Fruit fly (Drosophila melanogaster) whole organism, wandering third instar larva: Measurements from ENCODE around the gene Ets98B.

Experiments used
- Abd-B ChIP-seq: fragments of >200 bp; optimal IDR thresholded peaks from 2 replicates; lab custom pipeline; 2017; ENCODE audit warnings: missing biosample characterization, missing genetic modification characterization
- CG32264 ChIP-seq: fragments of 200-800 bp; sonication (Bioruptor generic); optimal IDR thresholded peaks from 2 replicates; lab custom pipeline; 2016; ENCODE audit warnings: missing biosample characterization, missing genetic modification characterization
- CrebA ChIP-seq: fragments of 200-800 bp; sonication (Bioruptor generic); optimal IDR thresholded peaks from 2 replicates; lab custom pipeline; 2016; ENCODE audit warnings: missing biosample characterization, mild to moderate bottlenecking, missing genetic modification characterization, borderline replicate concordance
- Dfd ChIP-seq: fragments of >200 bp; optimal IDR thresholded peaks from 2 replicates; lab custom pipeline; 2017; ENCODE audit warnings: missing biosample characterization, missing genetic modification characterization
- Dif ChIP-seq: fragments of 200-275, 200-300 bp; sonication (Bioruptor generic); optimal IDR thresholded peaks from 2 replicates; lab custom pipeline; 2018; ENCODE audit warnings: missing biosample characterization, missing genetic modification characterization; ENCODE audit not compliant: partially characterized antibody
- Hnf4 ChIP-seq: fragments of 200-800 bp; sonication (Bioruptor generic); optimal IDR thresholded peaks from 2 replicates; lab custom pipeline; 2016; ENCODE audit warnings: missing biosample characterization, mild to moderate bottlenecking, missing genetic modification characterization
- Hr83 ChIP-seq: fragments of 200-300 bp; sonication (Bioruptor generic); optimal IDR thresholded peaks from 2 replicates; lab custom pipeline; 2016; ENCODE audit warnings: missing biosample characterization, mild to moderate bottlenecking, missing genetic modification characterization, moderate library complexity; ENCODE audit not compliant: poor library complexity, severe bottlenecking
- Jra ChIP-seq: sonication (Bioruptor generic); optimal IDR thresholded peaks from 2 replicates; lab custom pipeline; 2016; ENCODE audit warnings: missing biosample characterization, missing genetic modification characterization
- Myc ChIP-seq: fragments of >200 bp; optimal IDR thresholded peaks from 2 replicates; lab custom pipeline; 2017
- N ChIP-seq: fragments of >200 bp; optimal IDR thresholded peaks from 2 replicates; lab custom pipeline; 2018; ENCODE audit warnings: missing biosample characterization, missing external identifiers, missing genetic modification characterization
- OdsH ChIP-seq: fragments of 200-800 bp; sonication (Bioruptor generic); optimal IDR thresholded peaks from 2 replicates; lab custom pipeline; 2016; ENCODE audit warnings: missing biosample characterization, mild to moderate bottlenecking, missing genetic modification characterization
- Rel ChIP-seq, 2 experiments: fragments of 200-800 bp; sonication (Bioruptor generic) in 1 of 2; optimal IDR thresholded peaks; 2 replicates in 1 of 2; 3 replicates in 1 of 2; lab custom pipeline; 2016 to 2019; ENCODE audit warnings: mild to moderate bottlenecking in 2 of 2, missing biosample characterization in 2 of 2, missing genetic modification characterization in 2 of 2, moderate library complexity in 1 of 2
- Sp1 ChIP-seq: fragments of 200-800 bp; sonication (Bioruptor generic); optimal IDR thresholded peaks from 3 replicates; lab custom pipeline; 2019; ENCODE audit warnings: missing biosample characterization, mild to moderate bottlenecking, missing genetic modification characterization, moderate library complexity
- Vsx2 ChIP-seq: fragments of 200-300, 225-300 bp; sonication (Bioruptor generic); optimal IDR thresholded peaks from 2 replicates; lab custom pipeline; 2018; ENCODE audit warnings: missing biosample characterization, missing genetic modification characterization; ENCODE audit not compliant: partially characterized antibody
- br ChIP-seq: fragments of 200-800 bp; sonication (Bioruptor generic); optimal IDR thresholded peaks from 2 replicates; lab custom pipeline; 2016; ENCODE audit warnings: missing biosample characterization, missing genetic modification characterization
- brk ChIP-seq: fragments of 200-800 bp; sonication (Bioruptor generic); optimal IDR thresholded peaks from 2 replicates; lab custom pipeline; 2016; ENCODE audit warnings: missing biosample characterization, mild to moderate bottlenecking, missing genetic modification characterization
- dl ChIP-seq, 2 experiments: fragments of 175-275, 200-275 bp in 1 of 2; fragments of 200-275 bp in 1 of 2; sonication (Bioruptor generic); optimal IDR thresholded peaks; lab custom pipeline; 2018; ENCODE audit warnings: mild to moderate bottlenecking in 2 of 2, missing biosample characterization in 2 of 2, missing genetic modification characterization in 2 of 2, moderate library complexity in 2 of 2; ENCODE audit not compliant: partially characterized antibody in 2 of 2, insufficient read depth in 1 of 2
- dmrt93B ChIP-seq: fragments of 200-800 bp; sonication (Bioruptor generic); optimal IDR thresholded peaks from 2 replicates; lab custom pipeline; 2018; ENCODE audit warnings: missing biosample characterization, mild to moderate bottlenecking, missing genetic modification characterization
- ey ChIP-seq: fragments of 200-800 bp; sonication (Bioruptor generic); optimal IDR thresholded peaks from 2 replicates; lab custom pipeline; 2016; ENCODE audit warnings: missing biosample characterization, missing genetic modification characterization
- foxo ChIP-seq, 2 experiments: fragments of 200-800 bp; sonication (Bioruptor generic); optimal IDR thresholded peaks; 2 replicates in 1 of 2; 3 replicates in 1 of 2; lab custom pipeline; 2016 to 2017; ENCODE audit warnings: missing biosample characterization in 2 of 2, missing genetic modification characterization in 2 of 2
- fru ChIP-seq: fragments of 200-800 bp; sonication (Bioruptor generic); optimal IDR thresholded peaks from 3 replicates; lab custom pipeline; 2016; ENCODE audit warnings: missing biosample characterization, mild to moderate bottlenecking, missing genetic modification characterization
- h ChIP-seq: fragments of 200-800 bp; sonication (Bioruptor generic); optimal IDR thresholded peaks from 3 replicates; lab custom pipeline; 2016; ENCODE audit warnings: missing biosample characterization, mild to moderate bottlenecking, missing genetic modification characterization
- jim ChIP-seq: fragments of 175-275, 200-325 bp; sonication (Bioruptor generic); optimal IDR thresholded peaks from 2 replicates; lab custom pipeline; 2016; ENCODE audit warnings: missing biosample characterization, mild to moderate bottlenecking, missing genetic modification characterization
- lola ChIP-seq: fragments of >200 bp; optimal IDR thresholded peaks from 2 replicates; lab custom pipeline; 2017; ENCODE audit warnings: missing biosample characterization, missing genetic modification characterization
- pan ChIP-seq: fragments of >200 bp; optimal IDR thresholded peaks from 2 replicates; lab custom pipeline; 2017
- psq ChIP-seq: fragments of 200-800 bp; sonication (Bioruptor generic); optimal IDR thresholded peaks from 3 replicates; lab custom pipeline; 2017; ENCODE audit warnings: missing biosample characterization, mild to moderate bottlenecking, missing genetic modification characterization, moderate library complexity
- rgr ChIP-seq: fragments of 200-800 bp; sonication (Bioruptor generic); optimal IDR thresholded peaks from 3 replicates; lab custom pipeline; 2016; ENCODE audit warnings: missing biosample characterization, mild to moderate bottlenecking, missing genetic modification characterization
- sage ChIP-seq: fragments of 200-800 bp; sonication (Bioruptor generic); optimal IDR thresholded peaks from 2 replicates; lab custom pipeline; 2016; ENCODE audit warnings: missing biosample characterization, mild to moderate bottlenecking, missing genetic modification characterization
- tai ChIP-seq: sonication (Bioruptor generic); optimal IDR thresholded peaks from 2 replicates; lab custom pipeline; 2016; ENCODE audit warnings: missing biosample characterization, missing genetic modification characterization
- usp ChIP-seq: fragments of >200 bp; optimal IDR thresholded peaks from 2 replicates; lab custom pipeline; 2017; ENCODE audit warnings: missing biosample characterization, missing genetic modification characterization
- woc ChIP-seq: sonication (Bioruptor generic); optimal IDR thresholded peaks from 2 replicates; lab custom pipeline; 2016; ENCODE audit warnings: missing biosample characterization, mild to moderate bottlenecking, missing genetic modification characterization

The Ets98B gene

DNA sequence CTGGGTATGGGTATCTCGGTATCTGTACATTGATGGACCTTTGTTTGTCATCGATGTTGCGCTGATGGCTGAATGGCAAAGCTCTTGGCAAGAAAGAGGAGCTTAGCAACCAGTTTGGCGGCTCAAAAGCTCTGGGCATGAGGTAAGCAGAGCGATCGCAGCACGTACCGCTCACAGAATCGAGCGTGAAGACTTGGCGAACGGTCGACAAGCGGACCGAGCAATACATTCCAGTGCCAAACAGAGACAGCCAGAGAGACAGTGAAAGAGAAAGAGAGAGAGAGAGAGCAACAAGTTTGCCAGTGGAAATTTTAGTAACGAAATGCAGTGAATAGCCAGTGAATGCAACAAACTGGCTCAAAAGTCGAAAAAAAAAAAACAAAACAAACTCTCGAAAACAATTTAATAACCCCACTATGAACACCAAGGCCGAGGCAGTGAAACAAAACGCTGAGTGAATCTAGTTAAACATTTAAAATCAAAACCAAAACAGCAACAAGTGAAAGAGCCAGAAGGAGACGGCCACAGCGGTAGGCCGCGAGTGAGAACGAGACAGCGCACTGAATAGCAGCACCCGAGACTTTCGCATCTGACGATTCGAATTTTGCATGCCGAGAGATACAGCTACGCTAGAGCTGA is at the start of gene Ets98B:
Gene Ets98B (plus strand): TSS at position 172 of the 639 bp plus-strand sequence.
- TF ChIP-seq foxo (GFP tag; optimal IDR thresholded peaks at IDR 0.05; lab: Kevin White, UChicago) (peak in 1 of 2 experiments; percentile 5), Vsx2 (GFP tag; lab: Kevin White, UChicago) (peak; percentile 56), fru (GFP tag; lab: Kevin White, UChicago) (no peak), h (GFP tag; lab: Kevin White, UChicago) (peak; percentile 14), Dif (peak; percentile 69), psq (GFP tag; lab: Kevin White, UChicago) (peak; percentile 23)

DNA sequence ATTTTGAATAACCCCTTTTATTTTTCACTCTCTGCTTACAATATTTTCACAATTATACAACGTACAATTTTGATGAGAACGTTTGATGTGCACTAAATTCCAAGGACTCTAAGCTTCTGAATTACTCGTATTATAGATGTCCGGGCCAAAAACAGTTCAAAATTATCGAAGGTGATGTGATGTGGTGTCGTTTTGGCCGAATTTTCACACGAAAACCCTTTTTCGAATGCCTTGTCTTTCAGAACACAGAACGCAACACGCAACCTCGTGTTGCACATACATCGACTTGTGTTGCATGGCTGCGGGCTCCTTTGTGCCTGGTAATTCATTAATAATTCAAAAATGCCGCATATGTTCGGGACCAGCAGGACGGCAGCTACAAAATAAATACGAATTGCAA is 48.3 kb upstream of the Ets98B start, which contains the start of gene CG31055:
Gene CG31055 (minus strand): TSS at position 101 of the 400 bp plus-strand sequence.
- no peak for TF ChIP-seq CG32264
- no peak for TF ChIP-seq Sp1
- no peak for TF ChIP-seq psq (GFP tag; lab: Kevin White, UChicago)
- TF ChIP-seq Hnf4 (GFP tag; lab: Kevin White, UChicago), result no peak
- TF ChIP-seq OdsH (GFP tag; lab: Kevin White, UChicago), result no peak
- TF ChIP-seq CrebA (GFP tag; lab: Kevin White, UChicago), result no peak
- no peak for TF ChIP-seq Vsx2 (GFP tag; lab: Kevin White, UChicago)
- no peak for TF ChIP-seq pan (lab: Kevin White, UChicago)
- TF ChIP-seq N (GFP tag; lab: Kevin White, UChicago), result no peak
- no peak for TF ChIP-seq brk

DNA sequence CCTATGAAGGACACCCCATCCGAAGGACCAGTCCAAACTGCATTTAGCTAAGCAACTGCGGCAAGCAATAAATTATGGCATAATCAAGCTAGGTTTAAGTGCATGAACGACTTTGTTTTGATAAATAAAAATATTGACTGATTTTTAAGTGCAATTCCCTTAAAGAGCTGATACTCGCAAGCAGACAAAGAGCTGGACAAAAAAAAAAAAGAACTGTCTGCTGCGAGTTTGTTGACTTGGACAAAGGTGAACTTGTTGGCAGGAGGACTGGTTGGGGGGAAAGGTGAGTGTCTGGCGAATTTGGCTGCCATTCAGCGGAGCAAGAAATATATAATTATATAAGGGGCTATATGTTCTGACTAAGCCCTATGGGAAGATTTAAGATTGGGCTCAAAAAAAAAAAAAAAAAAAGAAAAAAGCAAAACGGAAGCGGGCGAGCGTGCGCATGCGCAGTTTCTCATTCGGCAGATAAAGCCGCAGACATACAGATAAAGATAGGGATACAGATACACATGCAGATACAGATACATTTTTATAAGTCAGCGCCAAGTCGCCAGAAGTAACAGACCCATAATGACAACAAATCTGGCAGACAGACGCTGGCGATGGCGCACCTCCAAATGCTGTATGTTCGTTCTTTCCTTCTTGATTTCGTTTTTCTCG is 43.6 kb upstream of the Ets98B start:
- no peak for TF ChIP-seq usp (GFP tag; lab: Kevin White, UChicago)
- peak; percentile 58 for TF ChIP-seq fru (GFP tag; lab: Kevin White, UChicago)
- no peak for TF ChIP-seq br (GFP tag; lab: Kevin White, UChicago)
- no peak for TF ChIP-seq jim (GFP tag; lab: Kevin White, UChicago)
- no peak for TF ChIP-seq N (GFP tag; lab: Kevin White, UChicago)
- no peak for TF ChIP-seq Abd-B
- TF ChIP-seq psq (GFP tag; lab: Kevin White, UChicago), result peak; percentile 60
- no peak for TF ChIP-seq tai (GFP tag; lab: Kevin White, UChicago)
- TF ChIP-seq Hr83 (GFP tag; lab: Kevin White, UChicago), result no peak
- TF ChIP-seq pan (lab: Kevin White, UChicago), result no peak

DNA sequence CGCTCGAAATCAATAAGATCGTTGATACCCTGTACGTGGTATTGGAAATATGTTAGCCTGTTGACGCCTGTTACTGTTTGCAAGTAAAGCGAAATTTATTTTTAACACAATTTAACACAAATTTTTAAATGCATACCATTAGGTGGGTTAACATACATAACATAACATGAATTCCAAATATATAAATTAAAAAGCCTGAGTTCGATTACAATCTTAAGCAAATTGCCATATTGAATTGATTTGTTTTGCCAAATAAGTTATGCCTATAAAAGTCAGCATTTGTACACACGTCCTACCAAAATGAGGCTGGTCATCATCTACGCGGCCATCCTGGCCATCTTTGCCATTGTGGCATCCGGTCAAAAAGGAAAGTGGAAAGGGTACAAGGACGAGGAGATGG is 42.3 kb upstream of the Ets98B start, which contains the start of gene CG43319:
Gene CG43319 (plus strand): TSS at position 301 of the 400 bp plus-strand sequence.
- TF ChIP-seq ey (no peak), woc (GFP tag; lab: Kevin White, UChicago) (no peak), h (GFP tag; lab: Kevin White, UChicago) (no peak), Myc (no peak), dl (GFP tag; optimal IDR thresholded peaks at IDR 0.05; lab: Kevin White, UChicago; ENCODE audit: insufficient read depth in 1 of 2, partially characterized antibody in 2 of 2) (no peak), Rel (GFP tag; optimal IDR thresholded peaks at IDR 0.05; lab: Kevin White, UChicago) (no peak), Rel (tag; optimal IDR thresholded peaks at IDR 0.05; lab: Kevin White, UChicago) (no peak), Dif (no peak), rgr (GFP tag; lab: Kevin White, UChicago) (no peak), Jra (GFP tag; lab: Kevin White, UChicago) (no peak), sage (GFP tag; lab: Kevin White, UChicago) (no peak), N (GFP tag; lab: Kevin White, UChicago) (no peak), lola (GFP tag; lab: Kevin White, UChicago) (no peak), jim (GFP tag; lab: Kevin White, UChicago) (no peak), Dfd (GFP tag; lab: Kevin White, UChicago) (no peak), usp (GFP tag; lab: Kevin White, UChicago) (no peak), dmrt93B (no peak)
